Fruit fly (Drosophila melanogaster) whole organism, larva: ENCODE measurements around the gene Nxf3.

Experiments
- noc ChIP-seq: fragments of 200-800 bp; sonication (Bioruptor generic); optimal IDR thresholded peaks from 3 replicates; lab custom pipeline; 2019; ENCODE audit warnings: missing biosample characterization, mild to moderate bottlenecking, missing genetic modification characterization, moderate library complexity

Nxf3 gene

dm6 chr3L:13964635-13965501, at the start of gene Nxf3, which contains the start of the genes Meics and ssp2:
TSS of gene Nxf3 (plus strand) at chr3L:13965203.
TSS of gene Meics (minus strand) at chr3L:13964702.
TSS of gene ssp2 (plus strand) at chr3L:13965203.
- no peak for TF ChIP-seq noc (tag; lab: Kevin White, UChicago)

DNA sequence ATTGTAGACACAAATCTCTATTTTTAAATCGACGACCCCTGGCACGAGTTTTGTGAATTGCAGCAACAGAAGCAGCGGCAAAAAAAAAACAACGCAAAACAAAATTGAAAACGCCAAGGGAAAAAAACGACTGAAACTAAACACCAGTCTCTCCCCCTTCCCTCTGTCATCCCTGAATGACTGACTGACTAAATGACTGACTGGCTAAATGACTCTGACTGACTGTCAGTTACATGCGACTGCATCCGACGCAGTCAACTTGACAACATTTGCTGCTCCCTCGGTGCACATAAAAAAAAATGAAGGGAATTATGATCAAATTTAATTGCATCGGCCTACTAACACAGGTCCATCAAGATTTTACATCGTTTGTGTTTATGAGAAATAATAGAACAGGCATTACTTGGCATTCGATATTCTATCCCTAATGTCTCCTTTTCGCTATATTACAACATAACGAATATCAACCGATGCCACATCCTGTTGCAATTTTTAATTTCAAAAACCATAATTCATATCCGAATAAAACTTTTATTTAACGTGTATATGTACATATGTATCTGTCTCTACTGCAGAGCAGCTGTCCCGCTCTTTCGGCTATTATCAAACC, 47.3 kb upstream of the Nxf3 start:
- TF ChIP-seq noc (tag; lab: Kevin White, UChicago): no peak

- TF ChIP-seq noc (tag; lab: Kevin White, UChicago): no peak
Measured at dm6 chr3L:13918774-13919173, 46.2 kb upstream of the Nxf3 start.

dm6 chr3L:13919794-13920631, 45.0 kb upstream of the Nxf3 start:
- peak; percentile 79 for TF ChIP-seq noc (tag; lab: Kevin White, UChicago)

dm6 chr3L:13920632-13920981, 44.4 kb upstream of the Nxf3 start:
- TF ChIP-seq noc (tag; lab: Kevin White, UChicago): no peak

- peak; percentile 75 for TF ChIP-seq noc (tag; lab: Kevin White, UChicago)
Measured at dm6 chr3L:13922023-13922652, 42.9 kb upstream of the Nxf3 start.

DNA sequence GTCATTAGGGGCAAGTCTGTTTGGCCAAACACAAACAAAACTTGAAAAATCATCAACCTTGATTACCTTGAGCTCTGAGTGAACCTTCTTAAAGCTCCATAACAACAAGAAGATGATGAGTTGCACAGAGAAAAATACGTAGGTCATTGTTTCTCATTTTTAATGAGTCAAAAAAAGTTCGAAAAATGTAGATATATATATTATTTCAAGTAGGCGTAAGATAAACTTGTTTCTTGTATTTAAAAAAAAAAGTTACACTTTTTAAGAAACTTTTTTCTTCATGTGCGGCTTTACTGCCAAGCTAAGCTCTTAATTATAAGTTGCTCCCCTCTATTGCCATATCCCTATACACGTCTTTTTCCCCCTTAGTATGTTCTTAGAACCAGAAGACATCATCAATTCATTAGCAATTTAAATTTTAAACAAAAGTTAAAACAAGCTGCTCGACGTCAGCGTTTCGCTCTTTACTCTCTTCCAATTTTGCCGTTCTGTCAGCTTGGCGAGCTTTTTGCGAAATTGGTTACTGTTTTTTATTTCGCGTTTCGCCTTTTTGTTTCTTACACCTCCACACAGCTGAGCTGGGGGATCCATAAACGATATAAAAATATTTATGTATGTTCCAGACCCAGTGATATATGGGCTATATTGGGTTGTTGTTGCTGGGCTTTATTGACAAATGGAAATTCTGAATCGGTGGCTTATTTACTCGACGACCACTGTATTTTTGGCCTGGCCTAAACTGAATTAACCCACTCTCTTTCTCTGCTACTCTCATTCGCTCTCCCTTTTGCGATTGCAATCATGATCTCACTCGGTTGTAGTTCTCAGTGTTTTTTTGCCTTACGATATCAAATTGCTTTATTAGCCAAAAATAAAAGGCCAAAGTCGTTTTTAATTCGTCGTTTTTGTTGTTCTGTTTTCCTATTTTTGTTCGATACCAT, 41.4 kb upstream of the Nxf3 start:
- TF ChIP-seq noc (tag; lab: Kevin White, UChicago): peak; percentile 36

DNA sequence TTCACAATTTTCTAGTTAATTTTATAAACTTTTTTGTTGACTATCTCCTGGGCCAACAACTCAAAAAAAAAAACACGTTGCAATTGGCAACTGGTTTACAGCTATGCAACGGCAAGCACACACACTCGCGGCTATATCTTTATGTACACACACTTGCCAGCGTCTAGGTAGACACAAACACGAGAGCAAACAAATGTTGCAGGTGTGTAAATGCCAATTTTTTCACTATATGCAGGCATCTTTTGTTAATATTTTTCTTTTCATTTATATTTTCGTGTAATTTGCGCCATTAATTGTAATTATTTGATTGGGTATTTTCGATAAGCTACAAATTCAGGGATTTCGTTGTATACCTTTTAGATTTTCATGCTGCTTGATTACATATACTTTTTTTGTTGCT, 40.4 kb upstream of the Nxf3 start:
- no peak for TF ChIP-seq noc (tag; lab: Kevin White, UChicago)

- TF ChIP-seq noc (tag; lab: Kevin White, UChicago): no peak
Measured at dm6 chr3L:13925117-13925726, 39.8 kb upstream of the Nxf3 start, which contains the start of gene Rgl. TSS of gene Rgl (minus strand) at chr3L:13925335.

dm6 chr3L:13928769-13929594, 36.0 kb upstream of the Nxf3 start, which contains the start of the genes CG8833 and DCTN1-p150:
TSS of gene CG8833 (minus strand) at chr3L:13929000.
TSS of gene DCTN1-p150 (plus strand) at chr3L:13929387.
- no peak for TF ChIP-seq noc (tag; lab: Kevin White, UChicago)

- TF ChIP-seq noc (tag; lab: Kevin White, UChicago): no peak
Measured at dm6 chr3L:13934902-13935301, 30.1 kb upstream of the Nxf3 start.

DNA sequence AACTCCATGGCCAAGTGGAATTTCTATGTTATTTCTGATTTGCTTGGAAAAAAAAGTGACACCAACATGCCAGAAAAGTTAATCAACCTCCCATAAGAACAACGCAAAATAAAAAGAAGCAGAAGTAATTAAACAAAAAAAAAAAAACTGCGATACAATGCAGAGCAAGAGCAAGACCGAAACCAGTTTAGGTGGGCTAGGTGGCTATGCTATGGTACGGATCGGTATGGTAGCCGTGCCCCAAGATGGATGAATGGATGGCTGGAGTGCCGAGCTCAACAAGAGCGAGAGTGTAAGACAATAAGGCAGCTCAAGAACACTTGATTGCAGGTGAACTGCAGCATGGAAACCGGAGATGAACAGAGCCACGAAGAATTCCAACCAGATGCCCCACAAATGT, 28.2 kb upstream of the Nxf3 start:
- no peak for TF ChIP-seq noc (tag; lab: Kevin White, UChicago)
